Fruit fly (Drosophila melanogaster) whole organism, embryonic: Measurements from ENCODE around the gene CG14273.

Experiments
- CG11695 ChIP-seq: fragments of 200-800 bp; sonication (Bioruptor generic); IDR thresholded peaks from 3 replicates; pipeline ENCODE4 v1.3.6; 2022; ENCODE audit warnings: missing biosample characterization, missing genetic modification characterization
- CG13775 ChIP-seq: fragments of 200-800 bp; sonication (Bioruptor generic); optimal IDR thresholded peaks from 3 replicates; lab custom pipeline; 2017; ENCODE audit warnings: missing biosample characterization, mild to moderate bottlenecking, missing genetic modification characterization
- CG17912 ChIP-seq: fragments of 200-800 bp; sonication (Bioruptor generic); optimal IDR thresholded peaks from 2 replicates; lab custom pipeline; 2018; ENCODE audit warnings: missing biosample characterization, mild to moderate bottlenecking, missing genetic modification characterization
- CG4282 ChIP-seq: fragments of 200-800 bp; sonication (Bioruptor generic); optimal IDR thresholded peaks from 2 replicates; lab custom pipeline; 2016; ENCODE audit warnings: missing biosample characterization, missing genetic modification characterization
- Fer2 ChIP-seq: fragments of 200-800 bp; sonication (Bioruptor generic); optimal IDR thresholded peaks from 2 replicates; lab custom pipeline; 2018; ENCODE audit warnings: missing biosample characterization, mild to moderate bottlenecking, missing genetic modification characterization, moderate library complexity
- Hey ChIP-seq: fragments of 200-800 bp; sonication (Bioruptor generic); optimal IDR thresholded peaks from 3 replicates; lab custom pipeline; 2018; ENCODE audit warnings: missing biosample characterization, mild to moderate bottlenecking, missing genetic modification characterization
- Rfx ChIP-seq: fragments of 200-800 bp; sonication (Bioruptor generic); IDR thresholded peaks from 2 replicates; pipeline ENCODE4 v1.3.6; 2022; ENCODE audit warnings: missing biosample characterization, missing genetic modification characterization
- chinmo ChIP-seq: fragments of 200-800 bp; sonication (Bioruptor generic); IDR thresholded peaks from 4 replicates; pipeline ENCODE4 v1.3.6; 2022; ENCODE audit warnings: missing biosample characterization, missing genetic modification characterization; ENCODE audit not compliant: partially characterized antibody
- fd3F ChIP-seq: fragments of 200-800 bp; sonication (Bioruptor generic); optimal IDR thresholded peaks from 2 replicates; lab custom pipeline; 2018; ENCODE audit warnings: missing biosample characterization, mild to moderate bottlenecking, missing genetic modification characterization, moderate library complexity
- gcm2 ChIP-seq: fragments of 200-800 bp; sonication (Bioruptor generic); optimal IDR thresholded peaks from 2 replicates; lab custom pipeline; 2016; ENCODE audit warnings: missing biosample characterization, missing genetic modification characterization
- grau ChIP-seq: fragments of 200-800 bp; optimal IDR thresholded peaks from 3 replicates; lab custom pipeline; 2019; ENCODE audit warnings: missing biosample characterization, mild to moderate bottlenecking, missing genetic modification characterization, moderate library complexity
- row ChIP-seq: fragments of 200-800 bp; sonication (Bioruptor generic); IDR thresholded peaks from 3 replicates; pipeline ENCODE4 v1.3.6; 2022; ENCODE audit warnings: missing biosample characterization, missing genetic modification characterization
- slbo ChIP-seq: fragments of 200-800 bp; sonication (Bioruptor generic); IDR thresholded peaks from 2 replicates; pipeline ENCODE4 v1.3.6; 2022; ENCODE audit warnings: missing biosample characterization, missing genetic modification characterization
- vfl ChIP-seq: fragments of 200-800 bp; sonication (Bioruptor generic); optimal IDR thresholded peaks from 2 replicates; lab custom pipeline; 2016; ENCODE audit warnings: missing biosample characterization, missing genetic modification characterization

dm6 chr2L:8371354-8371937 lies 29.0 kb downstream of the CG14273 start:
- no peak for TF ChIP-seq CG17912 (GFP tag; lab: Kevin White, UChicago)
- TF ChIP-seq Hey = no peak
- peak; percentile 80 for TF ChIP-seq grau (tag; lab: Kevin White, UChicago)
- TF ChIP-seq fd3F (GFP tag; lab: Kevin White, UChicago) = no peak
- TF ChIP-seq gcm2 (GFP tag; lab: Kevin White, UChicago) = no peak
- no peak for TF ChIP-seq chinmo (GFP tag; lab: Robert Waterston, UW)
- TF ChIP-seq CG4282 = no peak
- TF ChIP-seq row (GFP tag; lab: Robert Waterston, UW) = peak; percentile 38; the same call in 1 of the 3 replicates
- no peak for TF ChIP-seq vfl (GFP tag; lab: Kevin White, UChicago)
- TF ChIP-seq slbo = no peak
- no peak for TF ChIP-seq CG11695 (GFP tag; lab: Robert Waterston, UW)
- no peak for TF ChIP-seq Fer2
- TF ChIP-seq CG13775 (GFP tag; lab: Kevin White, UChicago) = no peak
- no peak for TF ChIP-seq Rfx (GFP tag; lab: Robert Waterston, UW)
